Fruit fly (Drosophila melanogaster) whole organism, prepupa: ENCODE results near the gene pum.

Source experiments
- Blimp-1 ChIP-seq: fragments of 200-800 bp; sonication (Bioruptor generic); optimal IDR thresholded peaks from 3 replicates; lab custom pipeline; 2017; ENCODE audit warnings: missing biosample characterization, missing genetic modification characterization, mild to moderate bottlenecking, moderate library complexity, missing genetic modification reagents
- CG11762 ChIP-seq: fragments of 200-800 bp; sonication (Bioruptor generic); optimal IDR thresholded peaks from 3 replicates; lab custom pipeline; 2016; ENCODE audit warnings: missing biosample characterization, missing genetic modification characterization; ENCODE audit not compliant: insufficient read depth
- CG11902 ChIP-seq: fragments of 200-800 bp; sonication (Bioruptor generic); optimal IDR thresholded peaks from 3 replicates; lab custom pipeline; 2016; ENCODE audit warnings: missing biosample characterization, missing genetic modification characterization
- CG15336 ChIP-seq: fragments of 200-800 bp; sonication (Bioruptor generic); IDR thresholded peaks from 2 replicates; pipeline ENCODE4 v1.3.6; 2022; ENCODE audit warnings: missing biosample characterization, missing genetic modification characterization
- CG1621 ChIP-seq: fragments of 200-800 bp; sonication (Bioruptor generic); optimal IDR thresholded peaks from 3 replicates; lab custom pipeline; 2018; ENCODE audit warnings: missing biosample characterization, mild to moderate bottlenecking, missing genetic modification characterization
- CG16779 ChIP-seq: fragments of 200-800 bp; sonication (Bioruptor generic); optimal IDR thresholded peaks from 3 replicates; lab custom pipeline; 2017; ENCODE audit warnings: missing biosample characterization, mild to moderate bottlenecking, missing genetic modification characterization
- CG3032 ChIP-seq: fragments of 200-800 bp; optimal IDR thresholded peaks from 2 replicates; lab custom pipeline; 2019; ENCODE audit warnings: missing biosample characterization, mild to moderate bottlenecking, missing genetic modification characterization, moderate library complexity
- CG31627 ChIP-seq: fragments of 200-800 bp; sonication (Bioruptor generic); optimal IDR thresholded peaks from 3 replicates; lab custom pipeline; 2016; ENCODE audit warnings: missing biosample characterization, missing genetic modification characterization
- CG34406 ChIP-seq: fragments of 200-800 bp; sonication (Bioruptor generic); optimal IDR thresholded peaks from 3 replicates; lab custom pipeline; 2016; ENCODE audit warnings: missing biosample characterization, missing genetic modification characterization
- CG4318 ChIP-seq: fragments of 200-800 bp; sonication (Bioruptor generic); optimal IDR thresholded peaks from 3 replicates; lab custom pipeline; 2017; ENCODE audit warnings: missing biosample characterization, mild to moderate bottlenecking, missing genetic modification characterization
- CG6163 ChIP-seq: fragments of 200-800 bp; sonication (Bioruptor generic); IDR thresholded peaks from 3 replicates; pipeline ENCODE4 v1.3.6; 2022; ENCODE audit warnings: missing biosample characterization, missing genetic modification characterization
- CG6276 ChIP-seq: fragments of 200-800 bp; sonication (Bioruptor generic); optimal IDR thresholded peaks from 2 replicates; lab custom pipeline; 2017; ENCODE audit warnings: missing biosample characterization, mild to moderate bottlenecking, missing genetic modification characterization
- CG6792 ChIP-seq: fragments of 200-800 bp; sonication (Bioruptor generic); optimal IDR thresholded peaks from 3 replicates; lab custom pipeline; 2016; ENCODE audit warnings: missing biosample characterization, missing genetic modification characterization
- CG6854 ChIP-seq: fragments of 200-800 bp; sonication (Bioruptor generic); optimal IDR thresholded peaks from 2 replicates; lab custom pipeline; 2017; ENCODE audit warnings: missing biosample characterization, mild to moderate bottlenecking, missing genetic modification characterization
- CG7368 ChIP-seq: fragments of 200-800 bp; sonication (Bioruptor generic); optimal IDR thresholded peaks from 3 replicates; lab custom pipeline; 2016; ENCODE audit warnings: missing biosample characterization, missing genetic modification characterization
- CG8119 ChIP-seq: fragments of 200-800 bp; sonication (Bioruptor generic); IDR thresholded peaks from 3 replicates; pipeline ENCODE4 v1.3.6; 2022; ENCODE audit warnings: missing biosample characterization, missing genetic modification characterization
- CG8632 ChIP-seq: fragments of 200-800 bp; sonication (Bioruptor generic); optimal IDR thresholded peaks from 3 replicates; lab custom pipeline; 2016; ENCODE audit warnings: missing biosample characterization, missing genetic modification characterization
- CG9139 ChIP-seq: fragments of 200-800 bp; sonication (Bioruptor generic); optimal IDR thresholded peaks from 3 replicates; lab custom pipeline; 2017; ENCODE audit warnings: missing biosample characterization, mild to moderate bottlenecking, missing genetic modification characterization
- Eip78C ChIP-seq: fragments of 200-800 bp; sonication (Bioruptor generic); peaks from one replicate; lab custom pipeline; 2016; ENCODE audit warnings: missing biosample characterization, missing genetic modification characterization
- Eip93F ChIP-seq: fragments of 200-800 bp; sonication (Bioruptor generic); optimal IDR thresholded peaks from 2 replicates; lab custom pipeline; 2016; ENCODE audit warnings: missing biosample characterization, mild to moderate bottlenecking, missing genetic modification characterization
- Ets21C ChIP-seq: fragments of 200-800 bp; sonication (Bioruptor generic); optimal IDR thresholded peaks from 3 replicates; lab custom pipeline; 2016; ENCODE audit warnings: missing biosample characterization, missing genetic modification characterization
- Gug ChIP-seq: fragments of 200-800 bp; sonication (Bioruptor generic); IDR thresholded peaks from 2 replicates; pipeline ENCODE4 v1.3.6; 2022; ENCODE audit warnings: missing biosample characterization, missing genetic modification characterization
- Hr39 ChIP-seq: fragments of 200-800 bp; sonication (Bioruptor generic); optimal IDR thresholded peaks from 2 replicates; lab custom pipeline; 2016; ENCODE audit warnings: missing biosample characterization, missing genetic modification characterization
- Hr4 ChIP-seq: fragments of 200-800 bp; sonication (Bioruptor generic); optimal IDR thresholded peaks from 3 replicates; lab custom pipeline; 2016; ENCODE audit warnings: missing biosample characterization, missing genetic modification characterization
- Met ChIP-seq: fragments of 200-800 bp; sonication (Bioruptor generic); optimal IDR thresholded peaks from 3 replicates; lab custom pipeline; 2016; ENCODE audit warnings: missing biosample characterization, missing genetic modification characterization
- Smox ChIP-seq: fragments of 200-800 bp; sonication (Bioruptor generic); optimal IDR thresholded peaks from 3 replicates; lab custom pipeline; 2016; ENCODE audit warnings: missing biosample characterization, missing genetic modification characterization
- Sox14 ChIP-seq: fragments of 200-800 bp; sonication (Bioruptor generic); optimal IDR thresholded peaks from 3 replicates; lab custom pipeline; 2016; ENCODE audit warnings: missing biosample characterization, missing genetic modification characterization
- achi ChIP-seq: fragments of 200-800 bp; sonication (Bioruptor generic); optimal IDR thresholded peaks from 3 replicates; lab custom pipeline; 2016; ENCODE audit warnings: missing biosample characterization, missing genetic modification characterization
- esn ChIP-seq: fragments of 200-800 bp; sonication (Bioruptor generic); optimal IDR thresholded peaks from 2 replicates; lab custom pipeline; 2016; ENCODE audit warnings: missing biosample characterization, mild to moderate bottlenecking, missing genetic modification characterization, moderate library complexity
- fd59A ChIP-seq: fragments of 200-800 bp; sonication (Bioruptor generic); optimal IDR thresholded peaks from 2 replicates; lab custom pipeline; 2017; ENCODE audit warnings: missing biosample characterization, mild to moderate bottlenecking, missing genetic modification characterization, missing genetic modification reagents
- fkh ChIP-seq: fragments of 200-800 bp; sonication (Bioruptor generic); optimal IDR thresholded peaks from 3 replicates; lab custom pipeline; 2017; ENCODE audit warnings: missing biosample characterization, mild to moderate bottlenecking, missing genetic modification characterization, moderate library complexity
- pdm3 ChIP-seq: fragments of 200-800 bp; sonication (Bioruptor generic); optimal IDR thresholded peaks from 3 replicates; lab custom pipeline; 2016; ENCODE audit warnings: missing biosample characterization, missing genetic modification characterization
- salr ChIP-seq, 2 experiments: fragments of 200-800 bp; sonication (Bioruptor generic); optimal IDR thresholded peaks; 3 replicates each; lab custom pipeline; 2016 to 2018; ENCODE audit warnings: missing biosample characterization in 2 of 2, missing genetic modification characterization in 2 of 2, mild to moderate bottlenecking in 1 of 2
- ss ChIP-seq, 2 experiments: fragments of 200-800 bp; sonication (Bioruptor generic); optimal IDR thresholded peaks; 2 replicates in 1 of 2; 3 replicates in 1 of 2; lab custom pipeline; 2017 to 2018; ENCODE audit warnings: mild to moderate bottlenecking in 2 of 2, missing biosample characterization in 2 of 2, missing genetic modification characterization in 2 of 2, moderate library complexity in 1 of 2
- svp ChIP-seq: fragments of 200-800 bp; sonication (Bioruptor generic); peaks from one replicate; lab custom pipeline; 2016; ENCODE audit warnings: missing biosample characterization, missing genetic modification characterization
- topi ChIP-seq: fragments of 200-800 bp; sonication (Bioruptor generic); optimal IDR thresholded peaks from 3 replicates; lab custom pipeline; 2016; ENCODE audit warnings: missing biosample characterization, missing genetic modification characterization
- vri ChIP-seq: fragments of 200-800 bp; sonication (Bioruptor generic); optimal IDR thresholded peaks from 3 replicates; lab custom pipeline; 2016; ENCODE audit warnings: missing biosample characterization, mild to moderate bottlenecking, missing genetic modification characterization

Gene pum

DNA sequence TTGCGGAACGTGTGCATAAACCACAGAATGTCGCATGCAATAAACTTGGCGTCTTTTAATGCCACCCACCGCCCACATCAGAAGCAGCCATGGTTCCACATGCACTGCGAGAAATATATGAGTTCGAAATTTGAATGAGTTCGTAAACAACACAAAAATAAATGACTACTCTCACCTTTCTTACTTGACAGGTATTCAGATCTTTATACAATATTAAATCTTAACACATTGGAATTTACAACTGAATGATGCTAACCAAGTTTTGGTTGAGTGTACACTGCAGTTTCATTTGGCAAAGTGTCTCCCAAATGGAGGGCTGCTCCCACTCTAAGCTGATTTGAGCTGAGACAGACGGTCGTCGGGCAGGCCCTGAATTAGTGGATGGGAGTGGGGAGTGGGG is 162.5 kb downstream of the pum start (continued):
- TF ChIP-seq salr (GFP tag; optimal IDR thresholded peaks at IDR 0.05; lab: Kevin White, UChicago) (peak in 1 of 2 experiments; percentile 16), CG8119 (GFP tag; lab: Robert Waterston, UW) (peak; percentile 50; the same call in 2 of the 3 replicates), CG31627 (GFP tag; lab: Kevin White, UChicago) (peak; percentile 40), vri (no peak), CG34406 (GFP tag; lab: Kevin White, UChicago) (no peak), Blimp-1 (no peak), CG6163 (GFP tag; lab: Robert Waterston, UW) (peak; percentile 42; the same call in 1 of the 3 replicates), achi (GFP tag; lab: Kevin White, UChicago) (peak; percentile 39), Eip93F (no peak), CG16779 (tag; lab: Kevin White, UChicago) (no peak), topi (GFP tag; lab: Kevin White, UChicago) (peak; percentile 16), Hr39 (GFP tag; lab: Kevin White, UChicago) (peak; percentile 43), CG6792 (GFP tag; lab: Kevin White, UChicago) (peak; percentile 37), Hr4 (GFP tag; lab: Kevin White, UChicago) (peak; percentile 49), CG7368 (GFP tag; lab: Kevin White, UChicago) (peak; percentile 29), fd59A (GFP tag; lab: Kevin White, UChicago) (peak; percentile 34), CG1621 (tag; lab: Kevin White, UChicago) (no peak), Sox14 (GFP tag; lab: Kevin White, UChicago) (peak; percentile 35), CG8632 (GFP tag; lab: Kevin White, UChicago) (peak; percentile 21), CG6854 (GFP tag; lab: Kevin White, UChicago) (no peak), CG9139 (GFP tag; lab: Kevin White, UChicago) (no peak)

DNA sequence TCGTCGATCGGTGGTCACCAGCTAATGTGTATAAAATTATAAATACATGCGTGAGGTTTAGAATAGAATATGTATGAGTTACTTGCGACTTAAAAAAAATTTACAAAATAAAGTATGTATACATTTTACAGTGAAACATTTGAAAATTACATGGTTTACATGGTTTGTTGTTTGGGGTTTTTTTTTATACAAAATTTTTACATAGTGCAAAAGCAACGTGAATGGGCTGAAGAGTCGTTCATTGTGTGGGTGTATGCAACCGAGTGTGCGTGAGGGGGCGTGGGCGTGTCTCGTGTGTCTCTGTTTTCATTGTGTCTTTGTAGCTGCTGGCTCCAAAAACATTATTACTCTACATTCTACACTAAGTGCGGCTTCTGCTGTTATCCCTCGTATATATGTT is 167.6 kb downstream of the pum start:
- TF ChIP-seq Ets21C (GFP tag; lab: Kevin White, UChicago) (no peak), ss (GFP tag; optimal IDR thresholded peaks at IDR 0.05; lab: Kevin White, UChicago) (no peak)
- TF ChIP-seq, all 60 proteins: peak for 0

DNA sequence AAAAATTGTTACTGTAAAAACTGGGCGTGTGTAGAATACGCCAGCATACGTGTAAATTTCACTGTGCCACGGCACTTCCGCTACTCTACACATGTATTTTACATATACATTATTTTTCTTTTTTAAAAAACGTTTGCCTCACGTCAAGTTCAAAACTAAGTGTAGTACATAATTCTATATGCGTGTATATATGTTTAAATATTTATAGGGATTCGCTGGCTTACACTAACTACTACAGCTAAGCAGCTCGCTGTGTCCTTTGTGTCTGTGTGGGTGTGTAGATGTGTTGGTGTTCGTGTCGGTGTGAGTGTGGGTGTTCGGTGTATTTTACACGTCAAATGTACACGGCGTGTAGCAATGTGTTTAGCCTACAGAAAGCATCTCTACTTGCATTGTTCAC is 169.1 kb downstream of the pum start:
- TF ChIP-seq CG4318 (no peak), CG15336 (GFP tag; lab: Robert Waterston, UW) (no peak), Met (no peak), Hr4 (GFP tag; lab: Kevin White, UChicago) (no peak), CG9139 (GFP tag; lab: Kevin White, UChicago) (no peak), CG34406 (GFP tag; lab: Kevin White, UChicago) (no peak), CG11762 (GFP tag; lab: Kevin White, UChicago) (no peak), Eip78C (GFP tag; lab: Kevin White, UChicago) (peak; percentile 16), CG11902 (GFP tag; lab: Kevin White, UChicago) (no peak), topi (GFP tag; lab: Kevin White, UChicago) (no peak), Sox14 (GFP tag; lab: Kevin White, UChicago) (no peak), CG6276 (no peak), pdm3 (GFP tag; lab: Kevin White, UChicago) (no peak), Hr39 (GFP tag; lab: Kevin White, UChicago) (no peak), svp (GFP tag; lab: Kevin White, UChicago) (peak; percentile 26), Smox (GFP tag; lab: Kevin White, UChicago) (no peak), Gug (GFP tag; lab: Robert Waterston, UW) (no peak)

DNA sequence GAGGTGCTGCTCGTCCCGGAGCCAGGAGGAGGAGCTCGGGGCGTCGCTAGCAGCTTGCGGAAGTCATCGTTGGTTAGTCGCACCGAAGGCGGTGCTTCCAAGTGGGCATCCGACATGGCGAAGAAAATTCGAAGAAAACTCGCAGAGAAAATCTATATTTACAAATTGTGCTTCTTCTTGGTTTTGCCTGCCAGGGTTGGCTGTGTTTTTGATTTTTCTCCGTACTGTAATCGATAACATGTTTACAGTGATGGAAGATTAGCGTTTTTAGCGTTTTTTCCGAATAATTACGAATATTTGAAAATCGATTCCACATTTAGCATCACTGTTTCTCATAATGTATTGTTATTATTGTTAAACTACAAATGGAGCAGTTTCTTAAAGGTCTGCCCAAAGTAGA is 172.6 kb downstream of the pum start, which contains the start of the genes beag and Ada:
Gene beag (minus strand): TSS at position 205 of the 400 bp plus-strand sequence.
Gene Ada (plus strand): TSS at position 310 of the 400 bp plus-strand sequence.
- TF ChIP-seq fkh (GFP tag; lab: Kevin White, UChicago): peak; percentile 74
- peak; percentile 14 for TF ChIP-seq pdm3 (GFP tag; lab: Kevin White, UChicago)
- TF ChIP-seq CG3032 (tag; lab: Kevin White, UChicago): peak; percentile 5
- TF ChIP-seq CG31627 (GFP tag; lab: Kevin White, UChicago): peak; percentile 34
- TF ChIP-seq CG11762 (GFP tag; lab: Kevin White, UChicago): no peak
- no peak for TF ChIP-seq vri
- peak; percentile 35 for TF ChIP-seq esn (GFP tag; lab: Kevin White, UChicago)
